Worm (Caenorhabditis elegans): ENCODE data around the gene W03F9.9.

The W03F9.9 gene

DNA sequence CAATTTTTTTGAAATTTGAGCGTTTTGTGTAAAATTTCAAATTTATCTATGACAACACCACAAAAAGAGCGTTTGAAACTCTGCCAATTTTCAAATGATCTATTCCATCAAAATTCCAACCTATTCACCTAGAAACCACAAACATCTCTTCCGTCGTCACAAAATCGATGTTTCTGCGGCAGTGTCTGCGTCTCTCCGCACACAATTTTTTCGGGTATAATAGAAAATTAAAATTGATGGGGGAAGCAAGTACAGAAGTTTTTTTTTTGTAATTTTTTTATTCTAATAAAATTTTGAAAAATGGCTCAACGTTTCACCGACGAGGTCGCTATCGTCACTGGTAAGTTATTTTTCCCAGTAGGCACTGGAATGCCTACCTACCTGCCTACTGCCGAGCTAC is at the start of gene W03F9.9:
Gene W03F9.9, plus strand, starts transcription at position 301 of the 400 bp plus-strand sequence.
- TF ChIP-seq unc-62 (GFP tag; optimal IDR thresholded peaks at IDR 0.05), result no peak

DNA sequence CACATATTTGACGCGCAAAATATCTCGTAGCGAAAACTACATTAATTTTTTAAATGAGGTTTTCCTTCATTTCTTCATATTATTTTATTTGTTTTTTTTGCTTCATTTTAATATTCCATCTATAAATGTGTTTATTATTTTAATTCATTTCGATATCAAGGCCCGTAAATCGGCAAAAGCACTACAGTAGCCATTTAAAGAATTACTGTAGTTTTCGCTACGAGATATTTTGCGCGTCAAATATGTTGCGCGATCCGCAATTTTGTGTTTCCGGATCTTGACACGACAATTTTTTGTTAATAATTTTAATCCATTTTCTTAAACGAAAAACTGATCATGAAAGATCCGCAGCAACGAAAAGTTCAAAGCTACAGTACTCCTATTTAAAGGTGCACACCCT is 36.5 kb upstream of the W03F9.9 start:
- no peak for TF ChIP-seq unc-62 (GFP tag; optimal IDR thresholded peaks at IDR 0.05)

DNA sequence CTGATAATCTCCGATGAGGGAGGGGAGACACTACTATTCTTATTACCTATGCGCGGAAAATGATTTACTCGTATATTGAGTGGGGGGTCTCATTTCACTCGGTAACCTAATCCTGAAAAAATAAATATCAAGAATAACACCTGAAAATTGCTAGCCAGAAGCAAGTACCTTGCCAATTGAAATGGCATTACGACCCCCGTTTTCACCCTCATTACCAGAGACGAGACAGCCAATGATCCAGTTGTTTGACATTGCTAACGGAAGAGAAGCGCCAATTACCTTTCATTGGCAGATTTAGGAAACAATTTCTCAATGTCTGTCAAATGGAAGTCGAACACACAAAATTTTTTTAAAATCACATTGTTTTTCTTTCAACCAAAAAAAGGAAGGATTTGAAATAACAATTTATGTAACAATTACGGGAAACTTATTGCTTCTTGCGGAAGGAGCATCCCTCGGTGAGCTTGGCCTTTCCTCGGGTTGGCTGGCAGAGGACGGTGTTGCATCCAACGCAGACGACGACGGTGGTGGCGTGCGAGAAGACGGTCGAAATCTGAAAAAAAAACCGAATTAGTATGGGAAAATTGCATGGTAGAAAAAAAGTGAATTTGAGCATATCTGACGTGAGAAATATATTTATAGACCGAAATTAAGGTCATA is 35.5 kb upstream of the W03F9.9 start:
- no peak for TF ChIP-seq unc-62 (GFP tag; optimal IDR thresholded peaks at IDR 0.05)

DNA sequence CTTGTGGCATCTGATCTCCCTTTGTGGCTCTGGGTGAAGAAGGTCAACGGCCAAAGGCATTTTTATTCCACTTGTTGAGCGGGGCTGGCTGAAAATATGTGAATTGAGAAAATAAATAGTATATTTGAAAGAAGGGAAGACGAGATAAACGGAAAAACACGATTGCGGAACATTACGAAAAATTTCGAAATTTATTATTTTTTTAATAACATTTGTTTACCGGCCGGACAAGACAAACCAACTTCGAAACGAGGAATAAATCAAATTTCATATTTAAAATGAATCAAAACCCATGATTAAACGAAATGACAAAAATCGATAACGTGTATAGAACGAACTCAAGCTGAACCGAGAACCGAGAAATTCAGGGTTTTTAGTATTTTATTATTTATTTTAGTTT is 34.7 kb upstream of the W03F9.9 start, which contains the start of gene rps-27:
Gene rps-27, minus strand, starts transcription at position 101 of the 400 bp plus-strand sequence.
- no peak for TF ChIP-seq unc-62 (GFP tag; optimal IDR thresholded peaks at IDR 0.05)

ce11 chrV:104474-104873 is 34.2 kb upstream of the W03F9.9 start, which contains the start of gene picd-1:
Gene picd-1 (plus strand): TSS chrV:104825.
- TF ChIP-seq unc-62 (GFP tag; optimal IDR thresholded peaks at IDR 0.05), result no peak

DNA sequence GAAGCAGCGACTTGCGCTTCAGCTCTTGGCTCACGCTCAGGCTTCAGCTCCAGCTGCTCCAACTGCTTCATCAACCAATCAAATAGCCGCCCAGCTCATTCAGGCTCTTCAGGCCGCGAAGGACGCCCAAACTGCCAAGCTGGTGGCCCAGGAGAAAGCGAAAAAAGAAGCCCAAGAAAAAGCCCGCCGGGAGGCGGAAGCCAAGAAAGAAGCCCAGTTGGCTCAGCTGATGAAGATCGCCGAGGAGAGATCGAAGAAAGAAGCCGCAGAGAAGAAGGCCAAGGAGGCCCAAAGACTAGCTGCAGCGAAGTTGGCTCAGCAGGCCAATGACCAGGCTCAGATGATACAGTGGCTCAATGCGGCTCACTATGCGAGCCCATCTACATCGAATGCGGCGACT is 22.4 kb upstream of the W03F9.9 start:
- no peak for TF ChIP-seq unc-62 (GFP tag; optimal IDR thresholded peaks at IDR 0.05)

DNA sequence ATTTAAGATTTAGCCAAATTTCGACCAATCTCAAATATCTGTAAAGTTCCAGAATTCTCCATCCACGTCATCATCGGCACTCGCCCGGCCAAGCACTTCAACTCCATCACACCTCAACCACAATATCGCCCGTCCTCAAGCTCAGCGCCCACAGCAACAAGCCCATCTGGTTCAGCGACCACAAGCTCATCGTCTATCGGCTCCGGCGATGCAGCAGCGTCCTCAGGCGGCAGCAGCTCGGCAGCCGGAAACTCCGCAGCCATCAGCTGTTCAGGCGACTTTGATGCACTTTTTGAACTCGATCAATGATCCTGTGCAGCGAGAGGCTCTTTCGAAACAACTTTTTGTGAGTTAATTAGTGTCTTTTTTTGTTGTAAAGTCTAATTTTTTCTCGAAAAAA is 21.4 kb upstream of the W03F9.9 start:
- TF ChIP-seq unc-62 (GFP tag; optimal IDR thresholded peaks at IDR 0.05), result no peak

DNA sequence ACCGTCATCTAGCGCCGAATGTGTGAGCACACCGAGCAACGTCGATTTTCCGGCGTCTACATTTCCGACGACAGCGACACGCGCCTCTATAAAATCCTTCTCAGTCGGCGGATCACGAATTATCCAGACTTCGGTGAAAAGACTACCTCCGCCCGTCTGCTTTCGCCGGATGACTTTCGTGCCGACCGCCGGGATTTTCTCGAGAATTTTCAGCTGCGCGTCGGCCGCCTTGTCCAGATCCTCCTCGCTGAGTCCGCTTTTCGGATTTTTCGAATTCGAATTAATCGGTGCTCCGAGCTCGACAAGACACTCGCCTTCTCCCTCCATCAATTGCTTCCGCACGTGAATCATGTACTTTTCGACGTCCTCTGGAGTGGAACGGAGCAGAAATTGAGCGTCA is 16.4 kb upstream of the W03F9.9 start:
- no peak for TF ChIP-seq unc-62 (GFP tag; optimal IDR thresholded peaks at IDR 0.05)

DNA sequence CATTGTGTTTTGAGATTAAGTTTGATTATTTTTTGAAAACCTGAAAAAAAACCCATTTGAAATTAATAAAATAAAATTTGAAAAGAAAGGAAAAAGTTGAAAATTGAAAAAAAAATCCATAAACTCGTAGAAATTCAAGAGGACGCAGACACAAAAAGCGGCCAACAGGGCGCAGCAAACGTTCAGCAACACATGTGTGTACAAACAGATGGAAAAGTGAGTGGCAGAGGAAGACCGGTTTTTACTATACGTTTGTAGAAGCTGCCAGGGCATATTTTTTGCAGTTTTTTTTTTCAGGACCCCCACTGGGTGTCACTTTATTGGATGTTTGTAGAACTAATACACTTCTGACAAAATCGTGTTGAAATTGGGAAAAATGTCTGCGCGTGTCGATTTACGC is 15.9 kb upstream of the W03F9.9 start, which contains the start of gene cgp-1:
Gene cgp-1, minus strand, starts transcription at position 40 of the 400 bp plus-strand sequence.
- no peak for TF ChIP-seq unc-62 (GFP tag; optimal IDR thresholded peaks at IDR 0.05)

- TF ChIP-seq unc-62 (GFP tag; optimal IDR thresholded peaks at IDR 0.05), result no peak
These were observed 15.2 kb upstream of the W03F9.9 start for ce11 chrV:123513-123912.

DNA sequence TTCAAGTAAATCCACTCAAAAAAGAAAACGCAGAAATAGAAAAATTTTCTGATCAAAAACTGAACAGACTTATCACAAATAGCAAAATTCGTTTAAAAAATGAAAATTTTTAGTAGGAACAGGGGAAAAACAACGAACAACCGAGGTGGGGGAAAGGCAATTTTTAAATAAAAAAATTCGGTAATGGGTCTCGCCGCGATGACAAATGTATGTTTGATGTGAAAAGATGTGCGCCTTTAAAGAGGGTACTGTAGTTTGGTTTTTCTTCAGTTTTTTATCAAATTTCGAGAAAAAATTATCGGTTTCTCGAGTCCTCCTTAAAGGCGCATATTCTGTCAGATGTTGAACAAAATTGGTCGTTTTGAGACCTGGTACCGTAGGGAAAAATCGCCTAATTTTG is 14.8 kb upstream of the W03F9.9 start:
- no peak for TF ChIP-seq unc-62 (GFP tag; optimal IDR thresholded peaks at IDR 0.05)

ce11 chrV:126610-127009 is 12.1 kb upstream of the W03F9.9 start, which contains the start of gene W03F9.1:
Gene W03F9.1 (minus strand): TSS chrV:126718.
- no peak for TF ChIP-seq unc-62 (GFP tag; optimal IDR thresholded peaks at IDR 0.05)

ce11 chrV:127882-128281 is 10.8 kb upstream of the W03F9.9 start, which contains the start of the genes W03F9.2 and sftb-2:
Gene W03F9.2 (minus strand): TSS chrV:128034.
Gene sftb-2 (plus strand): TSS chrV:128237.
- no peak for TF ChIP-seq unc-62 (GFP tag; optimal IDR thresholded peaks at IDR 0.05)

ce11 chrV:130186-130585 is 8.5 kb upstream of the W03F9.9 start:
- TF ChIP-seq unc-62 (GFP tag; optimal IDR thresholded peaks at IDR 0.05), result no peak

DNA sequence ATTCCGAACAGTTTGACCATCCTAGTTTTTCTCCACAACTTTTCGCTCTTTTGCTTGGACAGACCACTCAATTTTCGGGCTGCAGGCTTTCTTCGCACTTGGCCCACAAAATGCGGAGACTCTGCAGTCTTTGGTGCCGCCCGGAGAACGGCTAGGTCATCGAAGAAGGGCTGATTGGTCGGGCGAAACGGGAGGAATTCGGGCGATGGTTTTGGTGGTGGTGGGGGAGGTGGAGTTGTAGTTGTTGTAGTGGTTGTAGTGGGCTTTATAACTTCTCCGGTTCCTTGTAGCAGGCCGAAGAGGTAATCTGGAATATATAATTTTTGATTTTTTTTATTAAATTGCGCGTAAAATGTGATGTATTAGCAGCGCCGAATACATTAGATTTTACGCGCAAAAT is 1.0 kb upstream of the W03F9.9 start:
- no peak for TF ChIP-seq unc-62 (GFP tag; optimal IDR thresholded peaks at IDR 0.05)

- no peak for TF ChIP-seq unc-62 (GFP tag; optimal IDR thresholded peaks at IDR 0.05)
These were observed 2.6 kb downstream of the W03F9.9 start, which contains the start of gene W03F9.11 for ce11 chrV:141257-141656. Gene W03F9.11 (minus strand): TSS chrV:141357.

DNA sequence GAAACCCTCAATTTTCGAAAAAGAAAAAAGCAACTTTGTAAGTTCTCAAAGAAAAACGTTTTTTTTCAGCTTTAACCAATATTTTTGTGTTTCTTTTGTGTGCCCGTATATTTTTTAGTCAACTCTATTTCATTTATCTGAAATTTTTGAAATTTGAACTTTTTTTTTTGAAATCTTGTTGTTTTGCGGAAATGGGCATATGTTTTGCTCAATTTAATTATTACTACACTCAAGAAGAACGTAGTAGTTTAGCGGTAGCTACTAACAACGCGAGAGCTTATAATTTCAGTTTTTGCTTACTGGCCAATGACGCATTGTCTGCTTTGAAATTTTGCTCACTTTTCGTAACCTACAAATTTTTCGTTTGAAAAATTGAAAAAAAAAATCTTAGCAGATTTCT is 6.1 kb downstream of the W03F9.9 start, which contains the start of gene srh-82:
Gene srh-82, plus strand, starts transcription at position 301 of the 400 bp plus-strand sequence.
- no peak for TF ChIP-seq unc-62 (GFP tag; optimal IDR thresholded peaks at IDR 0.05)
